ENCODE assay signal across 3 worm cellular contexts in the genomic region with DNA sequence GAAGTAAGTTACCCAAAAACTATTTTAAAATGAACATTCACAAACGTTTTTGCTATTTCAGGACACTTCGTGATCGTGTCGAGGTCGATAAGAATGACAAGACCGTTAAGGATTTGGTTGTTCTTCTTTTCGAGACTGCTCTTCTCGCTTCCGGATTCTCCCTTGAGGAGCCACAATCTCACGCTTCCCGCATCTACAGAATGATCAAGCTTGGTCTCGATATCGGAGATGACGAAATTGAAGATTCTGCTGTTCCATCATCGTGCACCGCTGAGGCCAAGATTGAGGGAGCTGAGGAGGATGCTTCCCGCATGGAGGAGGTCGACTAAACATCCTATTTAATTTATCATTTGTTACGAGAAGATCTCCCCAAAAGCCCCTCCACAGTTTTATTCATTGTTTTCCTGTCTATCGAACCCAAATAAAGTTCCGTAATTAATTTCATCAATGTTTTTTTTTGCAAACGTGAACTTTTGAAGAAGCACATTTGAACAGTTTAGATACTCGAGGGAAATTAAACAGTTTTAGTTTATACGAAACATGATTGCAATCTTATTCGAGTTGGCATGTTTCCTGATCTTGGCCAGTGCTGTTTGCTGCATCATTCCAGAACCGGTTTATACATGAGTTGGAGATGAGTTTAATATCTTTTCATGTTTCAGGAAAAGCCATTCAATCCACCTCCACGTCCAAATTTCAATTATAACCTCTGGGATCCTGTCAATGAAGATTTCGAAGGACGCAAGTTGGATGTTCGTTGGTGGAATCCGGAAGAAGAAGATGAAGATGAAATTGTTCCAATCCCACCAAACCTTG.
TF ChIP-seq lines count a peak whose summit lies in the region.

A gene (plus strand): TSS at position 520 of the 816 bp plus-strand sequence.

TF ChIP-seq in whole organism, L1 larva, 84 proteins besides CTCF, POLR2A, EP300 and RAD21 (continued from another document):
- TF ChIP-seq nhr-77 (tag; optimal IDR thresholded peaks at IDR 0.05; lab: Kevin White, UChicago) (no peak), C04F5.9 (tag; optimal IDR thresholded peaks at IDR 0.05; lab: Kevin White, UChicago) (no peak), pag-3 (tag; optimal IDR thresholded peaks at IDR 0.05; lab: Kevin White, UChicago; ENCODE audit: borderline replicate concordance, insufficient read depth) (peak; percentile 18), lin-15B (tag; optimal IDR thresholded peaks at IDR 0.05; lab: Kevin White, UChicago) (no peak), isw-1 (GFP tag; IDR thresholded peaks at IDR 0.05; lab: Robert Waterston, UW) (no peak), nhr-47 (tag; optimal IDR thresholded peaks at IDR 0.05; lab: Kevin White, UChicago) (peak; percentile 48), mep-1 (tag; optimal IDR thresholded peaks at IDR 0.05; lab: Kevin White, UChicago) (peak; percentile 62), mdl-1 (tag; optimal IDR thresholded peaks at IDR 0.05; lab: Kevin White, UChicago) (no peak), snu-23 (GFP tag; optimal IDR thresholded peaks at IDR 0.05; lab: Kevin White, UChicago) (peak; percentile 67), ces-1 (GFP tag; optimal IDR thresholded peaks at IDR 0.05; lab: Kevin White, UChicago) (no peak), lsy-2 (tag; optimal IDR thresholded peaks at IDR 0.05; lab: Kevin White, UChicago) (peak; percentile 26 to 41), ama-1 (optimal IDR thresholded peaks at IDR 0.05; lab: Kevin White, UChicago) (peak; percentile 98), nhr-28 (tag; optimal IDR thresholded peaks at IDR 0.05; lab: Kevin White, UChicago) (no peak), hlh-17 (GFP tag; optimal IDR thresholded peaks at IDR 0.05; lab: Kevin White, UChicago; ENCODE audit: borderline replicate concordance) (no peak), lin-39 (tag; optimal IDR thresholded peaks at IDR 0.05; lab: Kevin White, UChicago) (no peak), ceh-88 (GFP tag; IDR thresholded peaks at IDR 0.05; lab: Robert Waterston, UW) (no peak), nhr-237 (tag; optimal IDR thresholded peaks at IDR 0.05; lab: Kevin White, UChicago) (no peak), ztf-11 (tag; optimal IDR thresholded peaks at IDR 0.05; lab: Kevin White, UChicago) (no peak), grh-1 (GFP tag; IDR thresholded peaks at IDR 0.05; lab: Robert Waterston, UW) (peak; percentile 31; the same call in 1 of the 2 replicates), nhr-71 (tag; optimal IDR thresholded peaks at IDR 0.05; lab: Kevin White, UChicago) (peak; percentile 69), dpl-1 (GFP tag; optimal IDR thresholded peaks at IDR 0.05; lab: Kevin White, UChicago) (no peak), C34B4.2 (tag; optimal IDR thresholded peaks at IDR 0.05; lab: Kevin White, UChicago) (no peak), unc-130 (tag; optimal IDR thresholded peaks at IDR 0.05; lab: Kevin White, UChicago) (no peak)

TF ChIP-seq in whole organism, L4 larva, 104 proteins besides CTCF, POLR2A, EP300 and RAD21 (continued from another document):
- peak; percentile 44; the same call in 1 of the 2 replicates for TF ChIP-seq ceh-20 (GFP tag; IDR thresholded peaks at IDR 0.05; lab: Robert Waterston, UW)
- TF ChIP-seq ctbp-1 (GFP tag; IDR thresholded peaks at IDR 0.05; lab: Robert Waterston, UW), result peak; percentile 11; the same call in 1 of the 2 replicates
- TF ChIP-seq nhr-77 (tag; optimal IDR thresholded peaks at IDR 0.05; lab: Kevin White, UChicago), result no peak
- peak; percentile 98 for TF ChIP-seq aha-1 (tag; lab: Kevin White, UChicago)
- TF ChIP-seq dpl-1 (GFP tag; optimal IDR thresholded peaks at IDR 0.05; lab: Kevin White, UChicago), result peak; percentile 9
- peak; percentile 39 for TF ChIP-seq hmg-1.1 (GFP tag; IDR thresholded peaks at IDR 0.05; lab: Robert Waterston, UW)
- TF ChIP-seq gei-8 (GFP tag; optimal IDR thresholded peaks at IDR 0.05; lab: Kevin White, UChicago), result no peak
- no peak for TF ChIP-seq skn-1 (tag; optimal IDR thresholded peaks at IDR 0.05; lab: Kevin White, UChicago)
- TF ChIP-seq egl-27 (tag; optimal IDR thresholded peaks at IDR 0.05; lab: Kevin White, UChicago), result no peak
- peak; percentile 77 for TF ChIP-seq T26A8.4 (GFP tag; IDR thresholded peaks at IDR 0.05; lab: Robert Waterston, UW)
- peak; percentile 92 for TF ChIP-seq zfp-3 (GFP tag; conservative IDR thresholded peaks at IDR 0.05; lab: Robert Waterston, UW)
- no peak for TF ChIP-seq zip-2 (tag; optimal IDR thresholded peaks at IDR 0.05; lab: Kevin White, UChicago)
- TF ChIP-seq nhr-76 (tag; optimal IDR thresholded peaks at IDR 0.05; lab: Kevin White, UChicago), result no peak
- TF ChIP-seq vab-7 (GFP tag; IDR thresholded peaks at IDR 0.05; lab: Robert Waterston, UW), result 0 out of 2 replicates have a peak, but pooled peaks have one; percentile 38
- TF ChIP-seq F10B5.3 (tag; optimal IDR thresholded peaks at IDR 0.05; lab: Kevin White, UChicago), result no peak
- TF ChIP-seq ZK337.2 (GFP tag; IDR thresholded peaks at IDR 0.05; lab: Robert Waterston, UW), result no peak
- no peak for TF ChIP-seq mdl-1 (tag; optimal IDR thresholded peaks at IDR 0.05; lab: Kevin White, UChicago)
- no peak for TF ChIP-seq ceh-32 (tag; optimal IDR thresholded peaks at IDR 0.05; lab: Kevin White, UChicago; ENCODE audit: poor library complexity)
- TF ChIP-seq snpc-4 (tag; optimal IDR thresholded peaks at IDR 0.05; lab: Kevin White, UChicago), result no peak
- TF ChIP-seq zip-11 (GFP tag; IDR thresholded peaks at IDR 0.05; lab: Robert Waterston, UW), result 0 out of 2 replicates have a peak, but pooled peaks have one; percentile 5
- no peak for TF ChIP-seq Y5F2A.4 (GFP tag; optimal IDR thresholded peaks at IDR 0.05; lab: Kevin White, UChicago)
- no peak for TF ChIP-seq D1046.2 (GFP tag; IDR thresholded peaks at IDR 0.05; lab: Robert Waterston, UW)
- peak; percentile 68 for TF ChIP-seq F49E8.2 (tag; optimal IDR thresholded peaks at IDR 0.05; lab: Kevin White, UChicago; ENCODE audit: borderline replicate concordance)
- no peak for TF ChIP-seq ceh-82 (tag; optimal IDR thresholded peaks at IDR 0.05; lab: Kevin White, UChicago)
- TF ChIP-seq pha-4 (GFP tag; IDR thresholded peaks at IDR 0.05; lab: Robert Waterston, UW), result peak; percentile 51
- peak; percentile 67 for TF ChIP-seq pha-4 (tag; optimal IDR thresholded peaks at IDR 0.05; lab: Kevin White, UChicago)
- TF ChIP-seq lin-38 (GFP tag; IDR thresholded peaks at IDR 0.05; lab: Robert Waterston, UW), result peak; percentile 72

TF ChIP-seq in whole organism, young adult, 124 proteins besides CTCF, POLR2A, EP300 and RAD21 (continued from another document):
- peak; percentile 85 for TF ChIP-seq hsf-1 (GFP tag; IDR thresholded peaks at IDR 0.05; lab: Robert Waterston, UW)
- no peak for TF ChIP-seq bed-2 (GFP tag; IDR thresholded peaks at IDR 0.05; lab: Robert Waterston, UW)
- no peak for TF ChIP-seq pha-4 (tag; optimal IDR thresholded peaks at IDR 0.05; lab: Kevin White, UChicago)
- TF ChIP-seq F37B4.10 (GFP tag; IDR thresholded peaks at IDR 0.05; lab: Robert Waterston, UW), result no peak
- TF ChIP-seq ztf-22 (GFP tag; optimal IDR thresholded peaks at IDR 0.05; lab: Kevin White, UChicago), result no peak
- TF ChIP-seq ekl-4 (GFP tag; IDR thresholded peaks at IDR 0.05; lab: Robert Waterston, UW), result peak; percentile 77; the same call in 1 of the 2 replicates
- TF ChIP-seq fkh-3 (tag; optimal IDR thresholded peaks at IDR 0.05; lab: Kevin White, UChicago), result no peak
- peak; percentile 82 for TF ChIP-seq snpc-1.3 (tag; optimal IDR thresholded peaks at IDR 0.05; lab: Kevin White, UChicago; ENCODE audit: insufficient read depth)
- peak; percentile 48; the same call in 1 of the 2 replicates for TF ChIP-seq C06A6.2 (GFP tag; conservative IDR thresholded peaks at IDR 0.05; lab: Robert Waterston, UW)
- TF ChIP-seq tbx-9 (tag; optimal IDR thresholded peaks at IDR 0.05; lab: Kevin White, UChicago; ENCODE audit: borderline replicate concordance), result no peak
- TF ChIP-seq ztf-25 (GFP tag; IDR thresholded peaks at IDR 0.05; lab: Robert Waterston, UW), result no peak
- no peak for TF ChIP-seq hlh-12 (tag; optimal IDR thresholded peaks at IDR 0.05; lab: Kevin White, UChicago)
- peak; percentile 85 for TF ChIP-seq F10E7.11 (tag; optimal IDR thresholded peaks at IDR 0.05; lab: Kevin White, UChicago)
- TF ChIP-seq mel-28 (tag; optimal IDR thresholded peaks at IDR 0.05; lab: Kevin White, UChicago; ENCODE audit: borderline replicate concordance), result no peak
- TF ChIP-seq athp-1 (tag; optimal IDR thresholded peaks at IDR 0.05; lab: Kevin White, UChicago), result peak; percentile 41
- TF ChIP-seq Y67H2A.10 (GFP tag; conservative IDR thresholded peaks at IDR 0.05; lab: Robert Waterston, UW), result no peak
- no peak for TF ChIP-seq dpff-1 (tag; optimal IDR thresholded peaks at IDR 0.05; lab: Kevin White, UChicago)
- TF ChIP-seq let-526 (GFP tag; IDR thresholded peaks at IDR 0.05; lab: Robert Waterston, UW), result no peak; the same call in 1 of the 2 replicates
- TF ChIP-seq ceh-27 (GFP tag; optimal IDR thresholded peaks at IDR 0.05; lab: Kevin White, UChicago), result no peak
- no peak for TF ChIP-seq him-1 (tag; optimal IDR thresholded peaks at IDR 0.05; lab: Kevin White, UChicago)
